Fruit fly (Drosophila melanogaster) whole organism, pupa: ENCODE measurements around the gene LKRSDH.

Experiments
- CG10348 ChIP-seq: fragments of 200-800 bp; sonication (Bioruptor generic); IDR thresholded peaks from 2 replicates; pipeline ENCODE4 v1.3.6; 2022; ENCODE audit warnings: missing biosample characterization, missing genetic modification characterization
- CG12605 ChIP-seq: fragments of 200-800 bp; sonication (Bioruptor generic); IDR thresholded peaks from 2 replicates; pipeline ENCODE4 v1.3.6; 2022; ENCODE audit warnings: missing biosample characterization, missing genetic modification characterization
- CG13204 ChIP-seq: fragments of 200-800 bp; sonication (Bioruptor generic); optimal IDR thresholded peaks from 2 replicates; lab custom pipeline; 2018; ENCODE audit warnings: missing biosample characterization, mild to moderate bottlenecking, missing genetic modification characterization, moderate library complexity
- CG14655 ChIP-seq: fragments of 200-800 bp; sonication (Bioruptor generic); optimal IDR thresholded peaks from 3 replicates; lab custom pipeline; 2017; ENCODE audit warnings: mild to moderate bottlenecking, missing biosample characterization, missing genetic modification reagents, missing genetic modification characterization
- CG15710 ChIP-seq: fragments of 200-800 bp; sonication (Bioruptor generic); optimal IDR thresholded peaks from 2 replicates; lab custom pipeline; 2018; ENCODE audit warnings: missing biosample characterization, mild to moderate bottlenecking, missing genetic modification characterization, moderate library complexity
- CG17806 ChIP-seq: fragments of 200-800 bp; sonication (Bioruptor generic); optimal IDR thresholded peaks from 2 replicates; lab custom pipeline; 2018; ENCODE audit warnings: missing biosample characterization, mild to moderate bottlenecking, missing genetic modification characterization, moderate library complexity
- CG32121 ChIP-seq: fragments of 200-800 bp; sonication (Bioruptor generic); IDR thresholded peaks from 2 replicates; pipeline ENCODE4 v1.3.6; 2022; ENCODE audit warnings: missing biosample characterization, missing genetic modification characterization
- CG34367 ChIP-seq: fragments of 200-800 bp; sonication (Bioruptor generic); optimal IDR thresholded peaks from 2 replicates; lab custom pipeline; 2018; ENCODE audit warnings: missing biosample characterization, mild to moderate bottlenecking, missing genetic modification characterization
- CG4496 ChIP-seq: fragments of 200-800 bp; sonication (Bioruptor generic); IDR thresholded peaks from 3 replicates; pipeline ENCODE4 v1.3.6; 2022; ENCODE audit warnings: missing biosample characterization, missing genetic modification characterization
- CG8159 ChIP-seq: fragments of 200-800 bp; sonication (Bioruptor generic); optimal IDR thresholded peaks from 3 replicates; lab custom pipeline; 2018; ENCODE audit warnings: missing biosample characterization, mild to moderate bottlenecking, missing genetic modification characterization, moderate library complexity
- CG8301 ChIP-seq: fragments of 200-800 bp; sonication (Bioruptor generic); optimal IDR thresholded peaks from 2 replicates; lab custom pipeline; 2018; ENCODE audit warnings: missing biosample characterization, mild to moderate bottlenecking, missing genetic modification characterization
- CG9948 ChIP-seq: fragments of 200-800 bp; sonication (Bioruptor generic); optimal IDR thresholded peaks from 2 replicates; lab custom pipeline; 2018; ENCODE audit warnings: missing biosample characterization, mild to moderate bottlenecking, missing genetic modification characterization, moderate library complexity
- D1 ChIP-seq: fragments of 200-800 bp; sonication (Bioruptor generic); optimal IDR thresholded peaks from 2 replicates; lab custom pipeline; 2018; ENCODE audit warnings: missing biosample characterization, mild to moderate bottlenecking, missing genetic modification characterization, moderate library complexity
- EcR ChIP-seq: fragments of 200-800 bp; sonication (Bioruptor generic); optimal IDR thresholded peaks from 3 replicates; lab custom pipeline; 2019; ENCODE audit warnings: missing biosample characterization, missing genetic modification characterization, mild to moderate bottlenecking, moderate library complexity, missing genetic modification reagents
- Ets98B ChIP-seq: fragments of 200-800 bp; sonication (Bioruptor generic); IDR thresholded peaks from 2 replicates; pipeline ENCODE4 v1.3.6; 2022; ENCODE audit warnings: missing biosample characterization, missing genetic modification characterization
- Pif1A ChIP-seq: fragments of 200-800 bp; sonication (Bioruptor generic); optimal IDR thresholded peaks from 3 replicates; lab custom pipeline; 2016; ENCODE audit warnings: missing biosample characterization, missing genetic modification characterization
- Pif1B ChIP-seq: fragments of 200-800 bp; sonication (Bioruptor generic); optimal IDR thresholded peaks from 3 replicates; lab custom pipeline; 2016; ENCODE audit warnings: missing biosample characterization, missing genetic modification characterization
- Snoo ChIP-seq: fragments of 200-800 bp; sonication (Bioruptor generic); optimal IDR thresholded peaks from 3 replicates; lab custom pipeline; 2017; ENCODE audit warnings: missing biosample characterization, mild to moderate bottlenecking, missing genetic modification characterization, inconsistent platforms
- fd96Ca ChIP-seq: fragments of 200-800 bp; sonication (Bioruptor generic); IDR thresholded peaks from 3 replicates; pipeline ENCODE4 v1.3.6; 2022; ENCODE audit warnings: missing biosample characterization, missing genetic modification characterization
- gl ChIP-seq: fragments of 200-800 bp; sonication (Bioruptor generic); optimal IDR thresholded peaks from 2 replicates; lab custom pipeline; 2018; ENCODE audit warnings: missing biosample characterization, mild to moderate bottlenecking, missing genetic modification characterization
- rn ChIP-seq: fragments of 200-800 bp; sonication (Bioruptor generic); IDR thresholded peaks from 2 replicates; pipeline ENCODE4 v1.3.6; 2022; ENCODE audit warnings: missing biosample characterization, missing genetic modification characterization

The LKRSDH gene

DNA sequence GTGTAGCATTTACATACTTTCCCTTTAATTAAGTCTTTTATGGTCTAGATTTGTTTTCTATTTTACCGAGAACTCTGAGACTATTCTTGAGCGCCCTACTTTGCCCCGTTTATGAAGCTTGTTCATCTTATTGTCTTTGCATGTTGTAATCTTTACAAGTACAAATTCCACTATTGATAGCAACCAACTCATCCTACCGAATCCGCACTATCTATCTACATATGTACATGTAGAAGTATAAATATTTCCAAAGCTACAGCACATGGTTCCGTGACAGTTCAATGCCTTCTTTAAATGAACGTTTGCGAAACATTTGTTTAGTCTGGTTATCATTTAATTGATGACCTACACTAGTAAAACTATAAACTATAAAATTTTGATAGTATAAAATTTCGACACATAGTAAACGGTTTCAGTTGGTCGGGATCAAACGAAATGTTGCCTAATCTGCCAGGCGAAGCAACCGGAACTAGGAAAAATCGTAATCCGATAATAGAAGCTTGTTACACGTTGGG, 6.8 kb downstream of the LKRSDH start:
- peak; percentile 9; the same call in 1 of the 2 replicates for TF ChIP-seq Ets98B
- no peak for TF ChIP-seq Pif1B (GFP tag; lab: Kevin White, UChicago)
- no peak for TF ChIP-seq CG14655 (GFP tag; lab: Kevin White, UChicago)
- no peak for TF ChIP-seq CG12605 (GFP tag; lab: Robert Waterston, UW)

DNA sequence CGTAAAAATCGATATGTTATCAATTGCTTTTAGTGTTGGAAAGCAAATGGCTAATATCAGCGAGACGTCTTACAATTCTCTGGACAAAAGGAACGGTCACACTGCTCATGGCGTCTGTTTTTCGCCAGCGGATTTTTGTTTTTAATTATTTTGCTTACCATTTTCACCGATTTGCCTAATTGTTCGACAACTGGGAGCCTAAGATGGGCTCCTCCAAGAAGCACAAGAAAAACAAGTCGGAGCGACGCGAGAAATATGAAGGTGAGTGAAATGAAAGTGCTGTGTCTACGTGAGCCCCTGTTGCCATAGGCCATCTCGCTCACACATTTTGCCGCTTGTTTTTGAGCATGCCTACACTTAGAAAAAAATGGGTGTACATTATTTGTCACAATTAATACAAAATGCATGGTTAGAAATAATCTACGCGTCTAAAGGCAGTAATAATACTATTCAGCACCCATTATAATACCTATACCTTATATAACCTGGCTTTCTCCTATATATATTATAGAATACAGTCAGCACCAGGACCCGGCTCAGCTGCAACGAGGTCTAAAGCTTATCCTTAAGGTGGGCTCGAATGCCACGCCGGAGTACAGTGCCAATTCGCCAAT, 12.9 kb downstream of the LKRSDH start, which contains the start of gene Brd7-9:
Gene Brd7-9 (plus strand): TSS at position 78 of the 614 bp plus-strand sequence.
- TF ChIP-seq rn (GFP tag; lab: Robert Waterston, UW) (0 out of 2 replicates have a peak, but pooled peaks have one; percentile 7), CG13204 (no peak), CG14655 (GFP tag; lab: Kevin White, UChicago) (peak; percentile 80), CG34367 (tag; lab: Kevin White, UChicago) (peak; percentile 59), Snoo (tag; lab: Kevin White, UChicago) (no peak), CG10348 (GFP tag; lab: Robert Waterston, UW) (no peak), CG12605 (GFP tag; lab: Robert Waterston, UW) (peak; percentile 82), CG8159 (tag; lab: Kevin White, UChicago) (peak; percentile 68), fd96Ca (GFP tag; lab: Robert Waterston, UW) (peak; percentile 74), D1 (tag; lab: Kevin White, UChicago) (no peak), CG15710 (tag; lab: Kevin White, UChicago) (no peak), CG17806 (no peak), CG32121 (GFP tag; lab: Robert Waterston, UW) (peak; percentile 79), CG8301 (tag; lab: Kevin White, UChicago) (peak; percentile 80), Pif1B (GFP tag; lab: Kevin White, UChicago) (peak; percentile 79), CG9948 (tag; lab: Kevin White, UChicago) (no peak), Ets98B (peak; percentile 86), CG4496 (peak; percentile 91), Pif1A (GFP tag; lab: Kevin White, UChicago) (peak; percentile 80), gl (tag; lab: Kevin White, UChicago) (peak; percentile 51), EcR (no peak)
- TF ChIP-seq, all 21 proteins: peak for 13

DNA sequence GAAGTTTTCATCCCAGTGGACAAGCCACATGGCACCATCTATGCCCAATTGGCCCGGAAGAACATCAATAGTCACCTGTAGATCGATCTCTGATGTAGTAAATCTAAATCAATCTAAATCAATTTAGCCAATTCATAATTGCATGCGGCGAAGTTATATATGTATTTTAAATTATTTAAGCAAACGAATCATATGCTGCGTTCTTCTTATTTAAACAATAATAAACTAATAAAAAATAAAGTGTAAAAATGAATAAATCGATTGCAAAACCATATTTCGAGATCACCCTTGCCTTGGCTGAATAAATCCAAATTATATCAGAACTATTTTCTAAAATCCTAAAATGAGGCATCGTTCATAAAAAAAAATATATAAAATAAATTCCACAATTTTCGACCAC, 14.6 kb downstream of the LKRSDH start, which contains the start of gene CG7164:
Gene CG7164 (plus strand): TSS at position 301 of the 400 bp plus-strand sequence.
- TF ChIP-seq fd96Ca (GFP tag; lab: Robert Waterston, UW) = no peak
- no peak for TF ChIP-seq Pif1B (GFP tag; lab: Kevin White, UChicago)
- TF ChIP-seq CG8159 (tag; lab: Kevin White, UChicago) = no peak
- TF ChIP-seq Ets98B = no peak
- TF ChIP-seq CG4496 = no peak
- TF ChIP-seq CG14655 (GFP tag; lab: Kevin White, UChicago) = no peak
- no peak for TF ChIP-seq D1 (tag; lab: Kevin White, UChicago)
- no peak for TF ChIP-seq Pif1A (GFP tag; lab: Kevin White, UChicago)
- TF ChIP-seq CG10348 (GFP tag; lab: Robert Waterston, UW) = no peak
- TF ChIP-seq CG32121 (GFP tag; lab: Robert Waterston, UW) = no peak
- no peak for TF ChIP-seq CG12605 (GFP tag; lab: Robert Waterston, UW)
- TF ChIP-seq CG17806 = no peak
- no peak for TF ChIP-seq CG13204

DNA sequence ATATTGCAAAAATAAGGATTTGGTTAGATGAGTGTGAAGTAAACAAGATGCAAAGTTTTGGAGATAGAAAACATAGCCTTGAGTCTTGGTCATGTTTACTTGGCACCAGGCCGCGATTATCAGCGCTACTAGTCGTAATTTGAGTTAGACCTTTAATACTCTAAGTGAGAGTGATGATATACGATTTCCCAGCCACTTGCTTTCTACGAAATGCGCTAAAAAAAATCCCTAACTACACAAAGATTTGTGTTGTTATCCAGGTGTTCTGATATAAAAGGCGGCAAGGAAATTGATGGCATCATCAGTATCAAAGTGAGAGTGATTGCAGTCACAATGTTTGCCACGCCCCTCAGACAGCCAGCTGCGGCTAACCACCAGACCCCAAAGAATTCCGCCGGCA, 16.0 kb downstream of the LKRSDH start, which contains the start of gene Uro:
Gene Uro (plus strand): TSS at position 301 of the 400 bp plus-strand sequence.
- no peak for TF ChIP-seq CG8159 (tag; lab: Kevin White, UChicago)
- no peak for TF ChIP-seq EcR
- TF ChIP-seq CG14655 (GFP tag; lab: Kevin White, UChicago) = no peak
- no peak for TF ChIP-seq CG12605 (GFP tag; lab: Robert Waterston, UW)
- no peak for TF ChIP-seq CG34367 (tag; lab: Kevin White, UChicago)
- TF ChIP-seq CG10348 (GFP tag; lab: Robert Waterston, UW) = no peak
- no peak for TF ChIP-seq Pif1B (GFP tag; lab: Kevin White, UChicago)
- no peak for TF ChIP-seq Snoo (tag; lab: Kevin White, UChicago)
- no peak for TF ChIP-seq Ets98B
- TF ChIP-seq CG8301 (tag; lab: Kevin White, UChicago) = no peak
- no peak for TF ChIP-seq CG32121 (GFP tag; lab: Robert Waterston, UW)
- TF ChIP-seq gl (tag; lab: Kevin White, UChicago) = no peak
- TF ChIP-seq Pif1A (GFP tag; lab: Kevin White, UChicago) = no peak
- TF ChIP-seq fd96Ca (GFP tag; lab: Robert Waterston, UW) = no peak
- no peak for TF ChIP-seq CG15710 (tag; lab: Kevin White, UChicago)
- TF ChIP-seq CG4496 = no peak

DNA sequence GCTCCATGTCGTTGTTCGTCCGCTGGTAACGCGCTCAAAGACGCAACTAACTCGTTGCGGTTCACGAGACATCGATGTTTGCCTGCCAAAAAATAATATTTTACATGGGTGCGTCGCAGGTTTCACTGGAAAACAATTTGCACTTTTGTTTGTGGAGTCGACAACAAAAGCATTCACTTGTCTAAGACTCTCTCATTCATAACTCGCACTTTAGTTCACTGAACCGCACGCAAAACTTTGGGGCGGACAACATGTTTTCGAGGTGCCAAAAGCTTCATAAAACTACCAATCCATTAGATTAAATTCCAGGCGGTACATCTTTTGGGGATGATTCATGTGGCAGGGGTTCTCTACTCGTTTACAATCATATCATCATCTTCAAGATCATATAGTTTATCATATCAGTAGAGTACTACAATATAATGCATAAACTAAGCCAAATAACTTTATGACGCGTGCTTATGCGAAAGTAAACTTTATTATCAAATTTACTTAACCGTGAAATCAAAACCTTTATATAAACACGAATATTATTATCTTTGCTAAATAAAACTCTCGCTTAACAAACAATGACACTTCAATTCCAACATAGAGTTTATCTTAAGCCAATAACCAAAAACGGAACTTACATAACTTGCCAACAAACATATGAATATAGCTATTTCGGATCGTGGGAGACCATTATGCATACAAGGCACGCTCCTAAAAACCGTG, 17.6 kb downstream of the LKRSDH start, which contains the start of gene CG7179:
Gene CG7179 (minus strand): TSS at position 51 of the 714 bp plus-strand sequence.
- no peak for TF ChIP-seq D1 (tag; lab: Kevin White, UChicago)
- TF ChIP-seq Ets98B = no peak
- TF ChIP-seq CG12605 (GFP tag; lab: Robert Waterston, UW) = no peak
- TF ChIP-seq Pif1B (GFP tag; lab: Kevin White, UChicago) = no peak
- TF ChIP-seq EcR = no peak
- no peak for TF ChIP-seq CG9948 (tag; lab: Kevin White, UChicago)
- TF ChIP-seq CG13204 = no peak
- TF ChIP-seq CG8159 (tag; lab: Kevin White, UChicago) = no peak
- no peak for TF ChIP-seq CG10348 (GFP tag; lab: Robert Waterston, UW)
- TF ChIP-seq CG32121 (GFP tag; lab: Robert Waterston, UW) = no peak
- TF ChIP-seq, all 21 proteins: peak for 0
